Fruit fly (Drosophila melanogaster) whole organism, adult: ENCODE measurements around the gene Vajk1.

Experiments
- CG11617 ChIP-seq: fragments of 200-800 bp; sonication (Bioruptor generic); optimal IDR thresholded peaks from 2 replicates; lab custom pipeline; 2017; ENCODE audit warnings: mild to moderate bottlenecking, missing biosample characterization, missing genetic modification reagents, missing genetic modification characterization
- CG12768 ChIP-seq: fragments of 200-800 bp; sonication (Bioruptor generic); optimal IDR thresholded peaks from 2 replicates; lab custom pipeline; 2017; ENCODE audit warnings: missing biosample characterization, missing genetic modification characterization, mild to moderate bottlenecking, moderate library complexity, missing genetic modification reagents
- CG14711 ChIP-seq: fragments of 200-800 bp; sonication (Bioruptor generic); optimal IDR thresholded peaks from 2 replicates; lab custom pipeline; 2018; ENCODE audit warnings: missing biosample characterization, mild to moderate bottlenecking, missing genetic modification characterization, moderate library complexity
- CG1620 ChIP-seq: fragments of 200-800 bp; sonication (Bioruptor generic); optimal IDR thresholded peaks from 2 replicates; lab custom pipeline; 2016; ENCODE audit warnings: missing biosample characterization, missing genetic modification characterization
- CG33017 ChIP-seq: fragments of 200-800 bp; sonication (Bioruptor generic); optimal IDR thresholded peaks from 2 replicates; lab custom pipeline; 2018; ENCODE audit warnings: missing biosample characterization, mild to moderate bottlenecking, missing genetic modification characterization, moderate library complexity
- CG5204 ChIP-seq: fragments of 200-800 bp; sonication (Bioruptor generic); optimal IDR thresholded peaks from 2 replicates; lab custom pipeline; 2016; ENCODE audit warnings: missing biosample characterization, missing genetic modification characterization
- CG7045 ChIP-seq: fragments of 200-800 bp; sonication (Bioruptor generic); optimal IDR thresholded peaks from 2 replicates; lab custom pipeline; 2017; ENCODE audit warnings: missing biosample characterization, mild to moderate bottlenecking, missing genetic modification characterization
- CG7101 ChIP-seq: fragments of 200-800 bp; sonication (Bioruptor generic); optimal IDR thresholded peaks from 2 replicates; lab custom pipeline; 2018; ENCODE audit warnings: missing biosample characterization, mild to moderate bottlenecking, missing genetic modification characterization, moderate library complexity
- Clk ChIP-seq: fragments of 200-800 bp; sonication (Bioruptor generic); optimal IDR thresholded peaks from 2 replicates; lab custom pipeline; 2017; ENCODE audit warnings: missing biosample characterization, missing genetic modification characterization
- Crg-1 ChIP-seq: fragments of 200-800 bp; sonication (Bioruptor generic); optimal IDR thresholded peaks from 2 replicates; lab custom pipeline; 2016; ENCODE audit warnings: missing biosample characterization, missing genetic modification characterization
- Hr96 ChIP-seq: fragments of 200-800 bp; sonication (Bioruptor generic); optimal IDR thresholded peaks from 2 replicates; lab custom pipeline; 2016; ENCODE audit warnings: missing biosample characterization, missing genetic modification characterization
- Mnt ChIP-seq: fragments of 200-800 bp; sonication (Bioruptor generic); optimal IDR thresholded peaks from 2 replicates; lab custom pipeline; 2016; ENCODE audit warnings: missing biosample characterization, mild to moderate bottlenecking, missing genetic modification characterization
- bab1 ChIP-seq: fragments of 200-800 bp; sonication (Bioruptor generic); optimal IDR thresholded peaks from 3 replicates; lab custom pipeline; 2019; ENCODE audit warnings: missing biosample characterization, mild to moderate bottlenecking, missing genetic modification characterization, moderate library complexity
- cic ChIP-seq: fragments of 200-800 bp; sonication (Bioruptor generic); optimal IDR thresholded peaks from 2 replicates; lab custom pipeline; 2017; ENCODE audit warnings: missing biosample characterization, mild to moderate bottlenecking, missing genetic modification characterization, moderate library complexity
- cnc ChIP-seq, 2 experiments: fragments of >200 bp; optimal IDR thresholded peaks; 2 replicates each; lab custom pipeline; 2017
- kay ChIP-seq: fragments of 200-800 bp; sonication (Bioruptor generic); peaks from one replicate; lab custom pipeline; 2016; ENCODE audit warnings: missing biosample characterization, missing genetic modification characterization, borderline replicate concordance
- ovo ChIP-seq: fragments of 200-800 bp; sonication (Bioruptor generic); optimal IDR thresholded peaks from 2 replicates; lab custom pipeline; 2016; ENCODE audit warnings: missing biosample characterization, missing genetic modification characterization
- pad ChIP-seq: fragments of 200-800 bp; sonication (Bioruptor generic); optimal IDR thresholded peaks from 3 replicates; lab custom pipeline; 2017; ENCODE audit warnings: missing biosample characterization, missing genetic modification characterization, mild to moderate bottlenecking, moderate library complexity, missing genetic modification reagents
- tj ChIP-seq: fragments of 200-800 bp; sonication (Bioruptor generic); optimal IDR thresholded peaks from 3 replicates; lab custom pipeline; 2017; ENCODE audit warnings: missing biosample characterization, mild to moderate bottlenecking, missing genetic modification characterization, moderate library complexity
- toe ChIP-seq: fragments of 200-800 bp; sonication (Bioruptor generic); optimal IDR thresholded peaks from 2 replicates; lab custom pipeline; 2016; ENCODE audit warnings: missing biosample characterization, missing genetic modification characterization

Vajk1 gene

DNA sequence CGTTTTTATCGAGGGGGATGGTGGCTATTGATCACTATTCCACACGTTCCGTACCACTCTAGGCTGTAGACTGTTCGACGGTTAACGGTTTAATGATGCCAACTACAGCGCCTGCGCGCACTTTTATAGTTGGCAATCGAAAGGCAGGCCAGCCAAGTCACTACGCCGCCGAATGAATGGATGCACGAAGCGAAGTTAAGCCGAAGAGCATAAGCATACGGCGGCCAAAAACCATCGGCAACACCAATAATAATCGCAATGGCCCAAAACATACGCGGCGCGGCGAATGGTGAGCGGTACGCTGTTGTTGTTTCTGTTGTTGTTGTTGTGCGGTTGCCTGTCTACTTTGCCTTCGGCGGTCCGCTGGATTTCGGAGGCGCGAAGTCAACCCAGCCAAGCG is at the start of gene Vajk1:
TSS of gene Vajk1 (minus strand) at position 101 of the 400 bp plus-strand sequence.
- TF ChIP-seq CG1620 (GFP tag; lab: Kevin White, UChicago) (no peak), Mnt (no peak)

DNA sequence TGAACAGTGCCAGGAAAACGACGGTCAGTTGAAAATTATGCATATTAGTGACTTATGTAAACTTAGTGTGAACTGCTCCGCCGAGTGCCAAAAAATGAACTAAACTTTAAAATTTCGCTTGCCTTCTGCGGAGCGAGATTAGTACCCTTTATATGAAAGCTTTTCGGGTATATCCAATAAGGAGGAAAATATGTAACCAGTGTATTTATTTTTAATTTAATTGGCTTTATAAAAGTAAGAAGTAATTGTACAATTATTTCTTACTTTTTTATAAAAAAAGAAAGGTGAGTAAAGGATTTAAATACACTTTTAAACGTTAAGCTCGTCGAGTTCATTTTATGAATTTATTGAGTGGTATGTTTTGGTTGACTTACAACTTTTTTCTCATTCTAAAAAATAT is 49.5 kb upstream of the Vajk1 start, which contains the start of gene He:
TSS of gene He (minus strand) at position 101 of the 400 bp plus-strand sequence.
- TF ChIP-seq cnc (optimal IDR thresholded peaks at IDR 0.05; lab: Kevin White, UChicago) = no peak
- no peak for TF ChIP-seq toe (GFP tag; lab: Kevin White, UChicago)
- TF ChIP-seq CG5204 (GFP tag; lab: Kevin White, UChicago) = no peak
- TF ChIP-seq Clk (GFP tag; lab: Kevin White, UChicago) = no peak
- no peak for TF ChIP-seq CG7045 (GFP tag; lab: Kevin White, UChicago)
- TF ChIP-seq ovo (GFP tag; lab: Kevin White, UChicago) = no peak
- no peak for TF ChIP-seq Mnt
- no peak for TF ChIP-seq CG7101 (tag; lab: Kevin White, UChicago)
- TF ChIP-seq CG33017 = no peak
- TF ChIP-seq bab1 (GFP tag; lab: Kevin White, UChicago) = no peak
- no peak for TF ChIP-seq Crg-1 (GFP tag; lab: Kevin White, UChicago)
- TF ChIP-seq pad (GFP tag; lab: Kevin White, UChicago) = no peak
- TF ChIP-seq kay = no peak
- no peak for TF ChIP-seq CG1620 (GFP tag; lab: Kevin White, UChicago)
- no peak for TF ChIP-seq tj
- no peak for TF ChIP-seq CG12768 (GFP tag; lab: Kevin White, UChicago)
- no peak for TF ChIP-seq CG11617 (GFP tag; lab: Kevin White, UChicago)
- TF ChIP-seq CG14711 = no peak
- no peak for TF ChIP-seq Hr96 (GFP tag; lab: Kevin White, UChicago)

DNA sequence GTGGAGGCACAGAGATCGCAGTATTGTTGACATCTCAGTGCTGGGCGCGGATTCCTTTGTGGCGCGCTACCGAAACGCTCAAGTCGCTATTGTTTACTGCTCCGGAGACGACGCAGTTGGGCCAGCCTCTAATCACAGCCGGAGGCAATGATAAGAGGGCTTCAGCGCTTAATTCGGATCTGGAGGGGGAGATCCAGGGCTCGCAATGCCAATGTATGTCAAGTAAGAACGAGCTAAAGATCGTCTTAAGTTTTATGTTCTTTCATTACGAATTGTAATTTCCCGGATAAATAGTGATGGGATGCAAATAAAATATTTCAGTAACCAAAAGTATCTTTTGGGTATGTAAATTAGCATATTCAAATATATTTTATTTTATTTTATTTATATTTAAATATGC is 46.5 kb upstream of the Vajk1 start, which contains the start of the genes NimB4 and NimB5:
TSS of gene NimB4 (minus strand) at position 101 of the 400 bp plus-strand sequence.
TSS of gene NimB5 (plus strand) at position 302 of the 400 bp plus-strand sequence.
- TF ChIP-seq kay (no peak), CG1620 (GFP tag; lab: Kevin White, UChicago) (no peak), cic (no peak), CG7101 (tag; lab: Kevin White, UChicago) (no peak), ovo (GFP tag; lab: Kevin White, UChicago) (no peak), CG14711 (no peak)

DNA sequence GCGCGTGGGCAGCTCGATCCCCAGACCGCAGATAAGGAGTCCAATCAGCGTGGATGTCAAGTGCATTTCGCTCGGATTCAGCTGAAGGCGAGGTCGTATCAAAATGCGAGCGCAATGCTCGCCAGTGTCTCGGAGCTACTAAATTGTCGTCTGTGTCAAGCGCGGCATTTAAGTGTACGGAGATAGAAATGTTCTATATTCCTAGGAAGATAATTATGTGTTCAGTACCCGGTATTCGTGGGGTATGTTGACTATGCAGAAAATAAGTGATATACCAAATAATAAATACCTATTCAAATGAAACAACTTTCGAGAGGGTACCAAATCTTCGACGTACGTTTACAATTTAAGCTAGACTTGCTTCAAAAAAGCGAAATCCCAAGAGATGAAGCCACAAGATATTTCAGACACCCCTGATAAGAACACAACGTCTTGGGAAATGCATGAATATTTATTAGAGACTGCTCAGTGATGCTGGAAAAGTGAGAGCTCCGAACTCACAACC is 44.5 kb upstream of the Vajk1 start, which contains the start of gene NimB3:
TSS of gene NimB3 (minus strand) at position 140 of the 505 bp plus-strand sequence.
- no peak for TF ChIP-seq CG11617 (GFP tag; lab: Kevin White, UChicago)
- TF ChIP-seq Crg-1 (GFP tag; lab: Kevin White, UChicago) = no peak

DNA sequence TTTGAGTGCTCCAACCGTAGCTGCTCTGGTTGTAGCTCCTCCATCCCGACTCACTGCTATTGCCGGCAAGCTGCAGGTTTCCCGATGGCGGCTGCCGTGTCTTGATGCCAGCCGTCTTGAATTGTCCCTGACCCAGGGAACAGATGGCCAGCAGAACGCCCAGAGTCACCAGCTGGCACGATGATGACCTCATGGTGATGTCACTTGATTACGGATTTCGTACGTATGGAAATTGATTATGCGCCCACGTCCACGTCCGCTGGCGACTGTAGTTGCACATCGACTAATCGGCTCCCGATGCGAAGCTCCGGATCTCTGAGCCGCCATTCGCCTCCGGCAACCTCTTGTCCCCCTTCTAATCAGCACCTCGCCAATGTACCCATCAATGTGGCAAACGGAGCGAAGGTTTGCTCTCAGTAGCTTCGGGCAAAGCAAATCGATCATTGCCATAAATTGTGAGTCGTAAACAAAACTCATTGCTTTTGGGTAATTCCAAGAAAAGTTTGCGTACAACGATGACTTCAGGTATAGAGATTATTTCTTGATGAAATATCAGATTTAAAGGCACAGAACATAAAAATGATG is 43.5 kb upstream of the Vajk1 start, which contains the start of gene NimB2:
TSS of gene NimB2 (minus strand) at position 287 of the 585 bp plus-strand sequence.
- TF ChIP-seq kay (no peak), cic (no peak), CG14711 (no peak), Mnt (no peak), ovo (GFP tag; lab: Kevin White, UChicago) (no peak), Crg-1 (GFP tag; lab: Kevin White, UChicago) (no peak), Hr96 (GFP tag; lab: Kevin White, UChicago) (no peak), CG7045 (GFP tag; lab: Kevin White, UChicago) (no peak), CG7101 (tag; lab: Kevin White, UChicago) (no peak), toe (GFP tag; lab: Kevin White, UChicago) (no peak)

DNA sequence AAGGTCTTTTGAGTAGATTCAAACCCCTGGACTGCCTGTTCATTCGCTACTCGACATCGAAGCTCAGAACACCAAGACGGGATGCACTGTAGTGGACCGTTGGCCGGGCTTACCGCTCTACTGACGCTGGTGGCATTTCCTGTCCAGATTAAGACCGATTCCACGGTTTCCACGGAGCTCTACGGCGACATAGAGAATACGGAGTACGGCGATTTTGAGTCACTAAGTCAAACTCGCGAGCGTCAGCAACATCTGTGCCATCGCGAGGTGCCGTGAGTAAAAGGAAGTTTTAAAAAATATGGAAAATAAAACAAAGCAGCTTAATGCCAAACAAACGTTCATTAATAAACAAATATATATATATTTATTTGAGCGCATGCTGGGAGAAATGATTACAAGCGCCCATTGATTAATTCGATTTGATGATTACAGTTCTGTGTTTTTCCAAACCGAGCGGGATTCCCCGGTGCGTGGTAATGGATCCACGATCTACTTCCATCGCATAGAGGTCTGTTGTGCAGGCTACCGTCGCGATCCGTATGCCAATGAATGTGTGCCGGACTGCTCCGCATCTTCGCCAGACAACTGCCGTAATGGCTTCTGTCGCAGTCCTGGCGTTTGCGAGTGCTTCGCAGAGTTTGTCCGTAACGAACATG is 40.2 kb upstream of the Vajk1 start, which contains the start of gene NimB1:
TSS of gene NimB1 (plus strand) at position 41 of the 656 bp plus-strand sequence.
- TF ChIP-seq cic (peak; percentile 41), Hr96 (GFP tag; lab: Kevin White, UChicago) (no peak), tj (no peak), CG5204 (GFP tag; lab: Kevin White, UChicago) (no peak), CG33017 (no peak), kay (no peak)

DNA sequence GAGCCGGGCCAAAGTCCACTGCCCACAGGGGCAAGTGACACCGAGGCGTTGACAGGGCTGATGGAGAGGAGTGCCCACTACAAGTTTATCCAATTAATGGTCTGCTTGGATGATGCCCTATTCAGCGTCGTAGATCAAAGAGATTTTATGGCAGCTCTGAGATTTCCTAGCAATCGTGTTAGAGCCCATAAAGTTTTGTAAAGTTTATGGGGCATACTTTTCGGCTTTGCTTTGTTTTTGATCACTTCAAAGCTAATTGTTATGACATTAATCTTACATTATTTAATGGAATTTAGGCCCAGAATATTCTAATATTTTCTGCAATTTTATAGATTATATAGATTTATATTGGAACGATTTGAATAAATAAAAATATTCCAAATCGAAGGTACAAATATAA is 37.0 kb upstream of the Vajk1 start:
- TF ChIP-seq CG5204 (GFP tag; lab: Kevin White, UChicago) (no peak), CG7045 (GFP tag; lab: Kevin White, UChicago) (no peak), bab1 (GFP tag; lab: Kevin White, UChicago) (no peak), cnc (optimal IDR thresholded peaks at IDR 0.05; lab: Kevin White, UChicago) (no peak), tj (no peak), CG11617 (GFP tag; lab: Kevin White, UChicago) (no peak), CG7101 (tag; lab: Kevin White, UChicago) (no peak), CG1620 (GFP tag; lab: Kevin White, UChicago) (no peak), Clk (GFP tag; lab: Kevin White, UChicago) (no peak), ovo (GFP tag; lab: Kevin White, UChicago) (no peak), Hr96 (GFP tag; lab: Kevin White, UChicago) (no peak), CG12768 (GFP tag; lab: Kevin White, UChicago) (no peak), Mnt (no peak), pad (GFP tag; lab: Kevin White, UChicago) (no peak), toe (GFP tag; lab: Kevin White, UChicago) (no peak), cic (no peak), CG33017 (no peak)
